Fruit fly (Drosophila melanogaster): ENCODE data around the gene CG7322.

The CG7322 gene

dm6 chrX:18832371-18832852 lies 25.1 kb downstream of the CG7322 start, which contains the start of gene Pvf1 (continued):
- peak; percentile 25; the same call in 1 of the 2 replicates for TF ChIP-seq Adf1 (GFP tag; IDR thresholded peaks at IDR 0.05)
- TF ChIP-seq Drgx (GFP tag; IDR thresholded peaks at IDR 0.05): 0 out of 2 replicates have a peak, but pooled peaks have one; percentile 15
- TF ChIP-seq CG13287 (GFP tag; IDR thresholded peaks at IDR 0.05; ENCODE audit: partially characterized antibody): peak; percentile 20; the same call in 1 of the 2 replicates
- peak; percentile 35 for TF ChIP-seq yki (optimal IDR thresholded peaks at IDR 0.05)
- TF ChIP-seq Jarid2 (GFP tag; optimal IDR thresholded peaks at IDR 0.05): peak; percentile 80
- TF ChIP-seq CG3995 (GFP tag; optimal IDR thresholded peaks at IDR 0.05): peak; percentile 85
- no peak for TF ChIP-seq pum (GFP tag; optimal IDR thresholded peaks at IDR 0.05)
- TF ChIP-seq CG10267 (tag; optimal IDR thresholded peaks at IDR 0.05): no peak
- peak; percentile 92 for TF ChIP-seq D19B (GFP tag; optimal IDR thresholded peaks at IDR 0.05)
- no peak for TF ChIP-seq Asciz (GFP tag; optimal IDR thresholded peaks at IDR 0.05)
- TF ChIP-seq CG8281 (tag; optimal IDR thresholded peaks at IDR 0.05): peak; percentile 29
- TF ChIP-seq CG14710 (tag; optimal IDR thresholded peaks at IDR 0.05): no peak
- TF ChIP-seq CG6254 (GFP tag; optimal IDR thresholded peaks at IDR 0.05): no peak
- TF ChIP-seq ro (GFP tag; IDR thresholded peaks at IDR 0.05): no peak
- TF ChIP-seq sens (GFP tag): peak; percentile 80
- TF ChIP-seq Nf-YC (tag; optimal IDR thresholded peaks at IDR 0.05): peak; percentile 34
- no peak for TF ChIP-seq Spps (tag; optimal IDR thresholded peaks at IDR 0.05)
- TF ChIP-seq CG14441 (GFP tag; IDR thresholded peaks at IDR 0.05): 0 out of 2 replicates have a peak, but pooled peaks have one; percentile 34
- TF ChIP-seq NK7.1 (GFP tag; optimal IDR thresholded peaks at IDR 0.05): no peak
- TF ChIP-seq CG32532 (GFP tag; IDR thresholded peaks at IDR 0.05): peak; percentile 55; the same call in 1 of the 2 replicates
- TF ChIP-seq CG4404 (GFP tag; IDR thresholded peaks at IDR 0.05): no peak
- TF ChIP-seq Nf-YB (GFP tag; optimal IDR thresholded peaks at IDR 0.05): peak; percentile 23
- no peak for TF ChIP-seq CG6854 (GFP tag; optimal IDR thresholded peaks at IDR 0.05)
- no peak for TF ChIP-seq danr (GFP tag; IDR thresholded peaks at IDR 0.05)
- 0 out of 2 replicates have a peak, but pooled peaks have one; percentile 7 for TF ChIP-seq NFAT (GFP tag; IDR thresholded peaks at IDR 0.05)
- TF ChIP-seq CG9437 (GFP tag; optimal IDR thresholded peaks at IDR 0.05): no peak
- TF ChIP-seq chinmo (GFP tag; IDR thresholded peaks at IDR 0.05; ENCODE audit: partially characterized antibody): peak; percentile 68; the same call in 1 of the 4 replicates
- TF ChIP-seq CG43689 (GFP tag; IDR thresholded peaks at IDR 0.05): no peak
- peak; percentile 37; the same call in 1 of the 2 replicates for TF ChIP-seq bbx (GFP tag; IDR thresholded peaks at IDR 0.05; ENCODE audit: partially characterized antibody)
- no peak for TF ChIP-seq pros (GFP tag; optimal IDR thresholded peaks at IDR 0.05)
- no peak for TF ChIP-seq ase (GFP tag; IDR thresholded peaks at IDR 0.05)
- peak; percentile 45; the same call in 1 of the 3 replicates for TF ChIP-seq CG34422 (GFP tag; IDR thresholded peaks at IDR 0.05)
- TF ChIP-seq CG14050 (GFP tag; IDR thresholded peaks at IDR 0.05): peak; percentile 70; the same call in 2 of the 3 replicates
- no peak for TF ChIP-seq tin (GFP tag; optimal IDR thresholded peaks at IDR 0.05)
- no peak for TF ChIP-seq hkb (optimal IDR thresholded peaks at IDR 0.05)
- TF ChIP-seq hkb (GFP tag; IDR thresholded peaks at IDR 0.05): 0 out of 2 replicates have a peak, but pooled peaks have one; percentile 21
- TF ChIP-seq CG15269 (tag; optimal IDR thresholded peaks at IDR 0.05): peak; percentile 36
- TF ChIP-seq fd102C (GFP tag; optimal IDR thresholded peaks at IDR 0.05): no peak
- peak; percentile 31 for TF ChIP-seq Fer1 (GFP tag; optimal IDR thresholded peaks at IDR 0.05)
- peak; percentile 87 for TF ChIP-seq Med (GFP tag)
- no peak for TF ChIP-seq CG17568 (GFP tag; optimal IDR thresholded peaks at IDR 0.05)
- no peak for TF ChIP-seq schlank (tag; optimal IDR thresholded peaks at IDR 0.05)
- peak; percentile 9 for TF ChIP-seq cwo (GFP tag; optimal IDR thresholded peaks at IDR 0.05)
- peak; percentile 9 for TF ChIP-seq CG13296 (GFP tag; optimal IDR thresholded peaks at IDR 0.05)
- no peak for TF ChIP-seq Six4 (GFP tag; optimal IDR thresholded peaks at IDR 0.05)
- peak; percentile 77 for TF ChIP-seq row (GFP tag; IDR thresholded peaks at IDR 0.05)
